Fruit fly (Drosophila melanogaster): ENCODE data around the gene Sec61gamma.
A peak's percentile ranks its signal among the peaks of the same experiment; 100 is the strongest.

The Sec61gamma gene

dm6 chrX:19604997-19605396 lies 38.1 kb upstream of the Sec61gamma start, which contains the start of gene CG14207 (continued):
- TF ChIP-seq CG11695 (GFP tag; IDR thresholded peaks at IDR 0.05) (peak; percentile 22; the same call in 1 of the 3 replicates), dmrt99B (tag; optimal IDR thresholded peaks at IDR 0.05) (peak; percentile 16), CG31365 (tag; optimal IDR thresholded peaks at IDR 0.05) (no peak), gcm (GFP tag; optimal IDR thresholded peaks at IDR 0.05) (no peak), grau (tag; optimal IDR thresholded peaks at IDR 0.05) (peak; percentile 25), CG10543 (GFP tag; optimal IDR thresholded peaks at IDR 0.05) (peak; percentile 40), CG11696 (GFP tag; IDR thresholded peaks at IDR 0.05) (no peak), Opbp (GFP tag; IDR thresholded peaks at IDR 0.05; ENCODE audit: partially characterized antibody) (peak; percentile 86), Dref (GFP tag; IDR thresholded peaks at IDR 0.05) (peak; percentile 87), Dp (GFP tag; optimal IDR thresholded peaks at IDR 0.05) (peak; percentile 78), MESR4 (GFP tag; optimal IDR thresholded peaks at IDR 0.05) (peak; percentile 22), CG17359 (tag; optimal IDR thresholded peaks at IDR 0.05) (peak; percentile 3), NC2β (GFP tag; optimal IDR thresholded peaks at IDR 0.05) (peak; percentile 42), chn (GFP tag; optimal IDR thresholded peaks at IDR 0.05) (no peak), CG3726 (GFP tag; IDR thresholded peaks at IDR 0.05) (no peak), NFAT (GFP tag; IDR thresholded peaks at IDR 0.05) (peak; percentile 23; the same call in 1 of the 2 replicates), lab (GFP tag; optimal IDR thresholded peaks at IDR 0.05) (peak; percentile 14), CG31224 (GFP tag; IDR thresholded peaks at IDR 0.05) (no peak), B-H2 (GFP tag; optimal IDR thresholded peaks at IDR 0.05) (peak; percentile 47), CG3163 (GFP tag; optimal IDR thresholded peaks at IDR 0.05) (peak; percentile 19), Side (GFP tag; optimal IDR thresholded peaks at IDR 0.05) (no peak), aop (GFP tag; IDR thresholded peaks at IDR 0.05) (no peak), Jarid2 (GFP tag; optimal IDR thresholded peaks at IDR 0.05) (peak; percentile 77), CG12071 (GFP tag; optimal IDR thresholded peaks at IDR 0.05) (peak; percentile 36), CG14667 (GFP tag; IDR thresholded peaks at IDR 0.05) (no peak), CG12659 (GFP tag; optimal IDR thresholded peaks at IDR 0.05) (peak; percentile 29), hth (optimal IDR thresholded peaks at IDR 0.05) (no peak), CG6791 (GFP tag; IDR thresholded peaks at IDR 0.05; ENCODE audit: partially characterized antibody) (peak; percentile 82), bbx (GFP tag; IDR thresholded peaks at IDR 0.05; ENCODE audit: partially characterized antibody) (peak; percentile 80), pan (optimal IDR thresholded peaks at IDR 0.05) (no peak), pan (GFP tag; optimal IDR thresholded peaks at IDR 0.05 in 1 of 2, IDR thresholded peaks at IDR 0.05 in 1 of 2) (peak in 1 of 2 experiments; percentile 30), CG34376 (GFP tag; optimal IDR thresholded peaks at IDR 0.05) (peak; percentile 43), Sry-δ (GFP tag; optimal IDR thresholded peaks at IDR 0.05) (peak; percentile 40), CG11504 (tag; optimal IDR thresholded peaks at IDR 0.05) (peak; percentile 31)

dm6 chrX:19605915-19606314 lies 37.2 kb upstream of the Sec61gamma start:
- no peak for TF ChIP-seq disco-r (GFP tag; optimal IDR thresholded peaks at IDR 0.05)
- TF ChIP-seq CG11085 (GFP tag; IDR thresholded peaks at IDR 0.05): no peak
- TF ChIP-seq chinmo (GFP tag; IDR thresholded peaks at IDR 0.05; ENCODE audit: partially characterized antibody): no peak
- peak; percentile 53; the same call in 1 of the 2 replicates for TF ChIP-seq NFAT (GFP tag; IDR thresholded peaks at IDR 0.05)
- TF ChIP-seq vfl (GFP tag; optimal IDR thresholded peaks at IDR 0.05): no peak
- no peak for TF ChIP-seq zfh2 (GFP tag; optimal IDR thresholded peaks at IDR 0.05)
- no peak for TF ChIP-seq CG11696 (GFP tag; IDR thresholded peaks at IDR 0.05)
- TF ChIP-seq Pdp1 (GFP tag; optimal IDR thresholded peaks at IDR 0.05): peak in 1 of 2 experiments; percentile 85
- TF ChIP-seq CG15601 (tag; optimal IDR thresholded peaks at IDR 0.05): no peak
- TF ChIP-seq Kr (GFP tag; optimal IDR thresholded peaks at IDR 0.05): no peak
- peak; percentile 83 for TF ChIP-seq pros (GFP tag; optimal IDR thresholded peaks at IDR 0.05)
- TF ChIP-seq CG1529 (GFP tag; optimal IDR thresholded peaks at IDR 0.05): no peak
- TF ChIP-seq CG10543 (GFP tag; optimal IDR thresholded peaks at IDR 0.05): peak; percentile 92
- no peak for TF ChIP-seq Usf (GFP tag; optimal IDR thresholded peaks at IDR 0.05)
- TF ChIP-seq fd64A (GFP tag; optimal IDR thresholded peaks at IDR 0.05): no peak
- no peak for TF ChIP-seq trh (GFP tag; optimal IDR thresholded peaks at IDR 0.05)
- no peak for TF ChIP-seq CG17359 (tag; optimal IDR thresholded peaks at IDR 0.05)
- TF ChIP-seq CG12769 (tag; optimal IDR thresholded peaks at IDR 0.05): peak; percentile 83
- peak; percentile 91 for TF ChIP-seq twi (tag; optimal IDR thresholded peaks at IDR 0.05)
- peak; percentile 76 for TF ChIP-seq cwo (GFP tag; optimal IDR thresholded peaks at IDR 0.05)
- TF ChIP-seq crol (GFP tag; IDR thresholded peaks at IDR 0.05): peak; percentile 96

All from whole organism, embryonic.